Fruit fly (Drosophila melanogaster): Measurements from ENCODE around the gene RYa-R.

DNA sequence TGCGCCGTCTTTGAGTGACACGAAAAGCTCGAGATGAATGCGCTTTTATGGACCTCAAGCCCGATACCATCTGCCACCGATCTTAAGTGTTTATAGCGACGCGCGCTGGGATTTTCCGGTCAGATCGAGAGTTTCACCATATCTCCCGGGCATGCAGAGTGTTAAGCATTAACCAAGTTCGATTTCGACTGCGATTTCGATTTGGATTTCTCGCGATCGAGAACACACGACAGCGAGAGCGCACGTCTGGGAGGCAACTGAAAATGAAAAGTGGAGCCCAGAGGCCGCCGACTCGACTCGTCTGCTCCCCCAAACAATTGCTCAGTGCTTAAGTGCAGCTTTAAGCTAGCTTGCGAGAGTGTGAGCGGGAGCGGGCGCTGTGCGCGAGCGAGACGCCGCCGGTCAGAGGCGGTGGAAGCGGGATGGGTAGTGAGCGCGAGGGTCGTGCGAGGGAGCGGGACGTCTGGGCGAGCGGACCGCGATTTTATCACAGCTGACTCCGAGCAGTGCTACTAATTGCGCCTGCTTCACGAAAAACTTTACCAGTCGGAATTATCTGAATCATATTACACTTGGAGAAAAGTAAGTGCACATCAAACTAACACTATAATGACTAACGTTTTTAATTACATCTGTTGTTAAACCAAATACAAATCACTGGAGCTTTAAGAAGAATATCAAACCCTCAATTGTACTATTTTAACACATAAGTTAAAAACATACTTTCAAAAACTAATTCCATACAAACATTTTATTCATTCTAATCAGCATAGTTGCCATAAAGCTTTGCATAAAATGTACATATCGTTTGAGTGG is 73.2 kb downstream of the RYa-R start, which contains the start of gene spz:
- TF ChIP-seq eg (GFP tag; IDR thresholded peaks at IDR 0.05) (peak; percentile 58; the same call in 2 of the 3 replicates), fd85E (GFP tag; optimal IDR thresholded peaks at IDR 0.05) (no peak), Hr38 (GFP tag; optimal IDR thresholded peaks at IDR 0.05) (no peak), dac (GFP tag; optimal IDR thresholded peaks at IDR 0.05) (no peak), CG16779 (tag; optimal IDR thresholded peaks at IDR 0.05) (no peak), spab (GFP tag; optimal IDR thresholded peaks at IDR 0.05) (no peak), CG11902 (GFP tag; optimal IDR thresholded peaks at IDR 0.05) (no peak), CG9139 (GFP tag; optimal IDR thresholded peaks at IDR 0.05) (no peak), achi (GFP tag; optimal IDR thresholded peaks at IDR 0.05) (no peak)
